Fruit fly (Drosophila melanogaster) whole organism, embryonic: ENCODE measurements around the gene GstO2.
A peak's percentile ranks its signal among the peaks of the same experiment; 100 is the strongest.

Source experiments
- CG10431 ChIP-seq: fragments of 200-800 bp; sonication (Bioruptor generic); optimal IDR thresholded peaks from 3 replicates; lab custom pipeline; 2018; ENCODE audit warnings: missing biosample characterization, mild to moderate bottlenecking, missing genetic modification characterization
- CG12219 ChIP-seq: fragments of 200-800 bp; sonication (Bioruptor generic); optimal IDR thresholded peaks from 3 replicates; lab custom pipeline; 2018; ENCODE audit warnings: missing biosample characterization, mild to moderate bottlenecking, missing genetic modification characterization
- CG12769 ChIP-seq: fragments of 200-800 bp; sonication (Bioruptor generic); optimal IDR thresholded peaks from 2 replicates; lab custom pipeline; 2019; ENCODE audit warnings: missing biosample characterization, mild to moderate bottlenecking, missing genetic modification characterization, moderate library complexity
- CG12942 ChIP-seq: fragments of 200-800 bp; sonication (Bioruptor generic); optimal IDR thresholded peaks from 3 replicates; lab custom pipeline; 2016; ENCODE audit warnings: missing biosample characterization, missing genetic modification characterization
- CG14860 ChIP-seq: fragments of 200-800 bp; sonication (Bioruptor generic); IDR thresholded peaks from 3 replicates; pipeline ENCODE4 v1.3.6; 2022; ENCODE audit warnings: missing biosample characterization, missing genetic modification characterization; ENCODE audit not compliant: partially characterized antibody
- CG14965 ChIP-seq: fragments of 200-800 bp; sonication (Bioruptor generic); optimal IDR thresholded peaks from 2 replicates; lab custom pipeline; 2016; ENCODE audit warnings: missing biosample characterization, missing genetic modification characterization, borderline replicate concordance
- CG1603 ChIP-seq: fragments of 200-800 bp; sonication (Bioruptor generic); optimal IDR thresholded peaks from 2 replicates; lab custom pipeline; 2019; ENCODE audit warnings: missing biosample characterization, mild to moderate bottlenecking, missing genetic modification characterization, moderate library complexity
- CG17802 ChIP-seq: fragments of 200-800 bp; sonication (Bioruptor generic); optimal IDR thresholded peaks from 2 replicates; lab custom pipeline; 2018; ENCODE audit warnings: missing biosample characterization, mild to moderate bottlenecking, missing genetic modification characterization, moderate library complexity
- CG18011 ChIP-seq: fragments of 200-800 bp; sonication (Bioruptor generic); optimal IDR thresholded peaks from 2 replicates; lab custom pipeline; 2017; ENCODE audit warnings: missing biosample characterization, missing genetic modification characterization, mild to moderate bottlenecking, moderate library complexity, missing genotype
- CG32532 ChIP-seq: fragments of 200-800 bp; sonication (Bioruptor generic); IDR thresholded peaks from 2 replicates; pipeline ENCODE4 v1.3.6; 2022; ENCODE audit warnings: missing biosample characterization, missing genetic modification characterization
- CG3838 ChIP-seq: fragments of 200-800 bp; sonication (Bioruptor generic); optimal IDR thresholded peaks from 3 replicates; lab custom pipeline; 2016; ENCODE audit warnings: missing biosample characterization, missing genetic modification characterization
- CG4404 ChIP-seq: fragments of 200-800 bp; sonication (Bioruptor generic); IDR thresholded peaks from 2 replicates; pipeline ENCODE4 v1.3.6; 2022; ENCODE audit warnings: missing biosample characterization, missing genetic modification characterization
- CG4730 ChIP-seq: fragments of 200-800 bp; sonication (Bioruptor generic); IDR thresholded peaks from 2 replicates; pipeline ENCODE4 v1.3.6; 2022; ENCODE audit warnings: missing biosample characterization, missing genetic modification characterization
- CG6654 ChIP-seq: fragments of 200-800 bp; sonication (Bioruptor generic); optimal IDR thresholded peaks from 2 replicates; lab custom pipeline; 2017; ENCODE audit warnings: missing biosample characterization, mild to moderate bottlenecking, missing genetic modification characterization
- CG7786 ChIP-seq: fragments of 200-800 bp; sonication (Bioruptor generic); optimal IDR thresholded peaks from 2 replicates; lab custom pipeline; 2016; ENCODE audit warnings: missing biosample characterization, missing genetic modification characterization
- CG8388 ChIP-seq: fragments of 200-800 bp; sonication (Bioruptor generic); optimal IDR thresholded peaks from 2 replicates; lab custom pipeline; 2019; ENCODE audit warnings: missing biosample characterization, mild to moderate bottlenecking, missing genetic modification characterization, moderate library complexity
- CG8765 ChIP-seq: fragments of 200-800 bp; sonication (Bioruptor generic); IDR thresholded peaks from 2 replicates; pipeline ENCODE4 v1.3.6; 2022; ENCODE audit warnings: missing biosample characterization, missing genetic modification characterization
- CG8924 ChIP-seq: fragments of 200-800 bp; optimal IDR thresholded peaks from 3 replicates; lab custom pipeline; 2019; ENCODE audit warnings: missing biosample characterization, mild to moderate bottlenecking, missing genetic modification characterization, moderate library complexity
- CG9817 ChIP-seq: fragments of 200-800 bp; sonication (Bioruptor generic); optimal IDR thresholded peaks from 2 replicates; lab custom pipeline; 2018; ENCODE audit warnings: missing biosample characterization, mild to moderate bottlenecking, missing genetic modification characterization, moderate library complexity
- CG9932 ChIP-seq: fragments of 200-800 bp; sonication (Bioruptor generic); IDR thresholded peaks from 2 replicates; pipeline ENCODE4 v1.3.6; 2022; ENCODE audit warnings: missing biosample characterization, missing genetic modification characterization
- CTCF ChIP-seq: fragments of 200-800 bp; sonication (Bioruptor generic); optimal IDR thresholded peaks from 2 replicates; lab custom pipeline; 2017; ENCODE audit warnings: missing biosample characterization, mild to moderate bottlenecking, missing genetic modification characterization, moderate library complexity
- Dbx ChIP-seq: fragments of 200-800 bp; sonication (Bioruptor generic); IDR thresholded peaks from 3 replicates; pipeline ENCODE4 v1.3.6; 2022; ENCODE audit warnings: missing biosample characterization, missing genetic modification characterization
- Drgx ChIP-seq: fragments of 200-800 bp; sonication (Bioruptor generic); IDR thresholded peaks from 2 replicates; pipeline ENCODE4 v1.3.6; 2022; ENCODE audit warnings: missing biosample characterization, missing genetic modification characterization
- H15 ChIP-seq: fragments of 200-800 bp; sonication (Bioruptor generic); IDR thresholded peaks from 3 replicates; pipeline ENCODE4 v1.3.6; 2022; ENCODE audit warnings: missing biosample characterization, missing genetic modification characterization
- Hmr ChIP-seq: fragments of 200-800 bp; sonication (Bioruptor generic); optimal IDR thresholded peaks from 3 replicates; lab custom pipeline; 2017; ENCODE audit warnings: mild to moderate bottlenecking, missing biosample characterization, missing genetic modification reagents, missing genetic modification characterization
- Kr ChIP-seq: fragments of 200-800 bp; sonication (Bioruptor generic); optimal IDR thresholded peaks from 2 replicates; lab custom pipeline; 2017; ENCODE audit warnings: missing biosample characterization, mild to moderate bottlenecking, missing genetic modification characterization
- Lpt ChIP-seq: fragments of >200 bp; optimal IDR thresholded peaks from 2 replicates; lab custom pipeline; 2018; ENCODE audit warnings: missing biosample characterization, missing genetic modification characterization
- Mrtf ChIP-seq: fragments of 200-800 bp; sonication (Bioruptor generic); IDR thresholded peaks from 3 replicates; pipeline ENCODE4 v1.3.6; 2022; ENCODE audit warnings: missing biosample characterization, missing genetic modification characterization
- Optix ChIP-seq: fragments of 200-800 bp; sonication (Bioruptor generic); IDR thresholded peaks from 3 replicates; pipeline ENCODE4 v1.3.6; 2022; ENCODE audit warnings: missing biosample characterization, missing genetic modification characterization
- Poxn ChIP-seq: fragments of 200-800 bp; sonication (Bioruptor generic); IDR thresholded peaks from 2 replicates; pipeline ENCODE4 v1.3.6; 2022; ENCODE audit warnings: missing biosample characterization, missing genetic modification characterization
- Sox100B ChIP-seq: fragments of 200-800 bp; sonication (Bioruptor generic); optimal IDR thresholded peaks from 3 replicates; lab custom pipeline; 2018; ENCODE audit warnings: missing biosample characterization, mild to moderate bottlenecking, missing genetic modification characterization
- Trl ChIP-seq, 3 experiments: fragments of >200 bp in 2 of 3; fragments of 200-800 bp in 1 of 3; sonication (Bioruptor generic) in 1 of 3; optimal IDR thresholded peaks; 2 replicates in 1 of 3; 3 replicates in 2 of 3; lab custom pipeline; 2016 to 2017; ENCODE audit warnings: missing biosample characterization in 1 of 3, missing genetic modification characterization in 1 of 3
- dimm ChIP-seq: fragments of 200-800 bp; sonication (Bioruptor generic); IDR thresholded peaks from 2 replicates; pipeline ENCODE4 v1.3.6; 2022; ENCODE audit warnings: missing biosample characterization, missing genetic modification characterization
- eve ChIP-seq, 2 experiments: fragments of >200 bp; optimal IDR thresholded peaks; 2 replicates each; lab custom pipeline; 2017; ENCODE audit warnings: missing biosample characterization in 2 of 2, missing genetic modification characterization in 2 of 2
- ewg ChIP-seq: fragments of 200-800 bp; sonication (Bioruptor generic); optimal IDR thresholded peaks from 3 replicates; lab custom pipeline; 2017; ENCODE audit warnings: mild to moderate bottlenecking, missing biosample characterization, missing genetic modification reagents, missing genetic modification characterization
- fd96Cb ChIP-seq: fragments of 200-800 bp; sonication (Bioruptor generic); optimal IDR thresholded peaks from 2 replicates; lab custom pipeline; 2018; ENCODE audit warnings: missing biosample characterization, mild to moderate bottlenecking, missing genetic modification characterization, moderate library complexity
- ftz-f1 ChIP-seq: fragments of 200-800 bp; sonication (Bioruptor generic); optimal IDR thresholded peaks from 2 replicates; lab custom pipeline; 2016; ENCODE audit warnings: missing biosample characterization, missing genetic modification characterization
- mam ChIP-seq: fragments of 200-800 bp; sonication (Bioruptor generic); optimal IDR thresholded peaks from 3 replicates; lab custom pipeline; 2016; ENCODE audit warnings: missing biosample characterization, missing genetic modification characterization
- nom ChIP-seq: fragments of 200-800 bp; sonication (Bioruptor generic); optimal IDR thresholded peaks from 2 replicates; lab custom pipeline; 2017; ENCODE audit warnings: missing biosample characterization, missing genetic modification characterization, mild to moderate bottlenecking, moderate library complexity, missing genetic modification reagents
- otp ChIP-seq: fragments of 200-800 bp; sonication (Bioruptor generic); IDR thresholded peaks from 3 replicates; pipeline ENCODE4, ENCODE4 v1.3.6; 2022; ENCODE audit warnings: missing biosample characterization, missing genetic modification characterization
- row ChIP-seq: fragments of 200-800 bp; sonication (Bioruptor generic); IDR thresholded peaks from 3 replicates; pipeline ENCODE4 v1.3.6; 2022; ENCODE audit warnings: missing biosample characterization, missing genetic modification characterization
- salm ChIP-seq: fragments of 200-800 bp; sonication (Bioruptor generic); optimal IDR thresholded peaks from 2 replicates; lab custom pipeline; 2018; ENCODE audit warnings: missing biosample characterization, mild to moderate bottlenecking, missing genetic modification characterization
- sima ChIP-seq: fragments of 200-800 bp; sonication (Bioruptor generic); optimal IDR thresholded peaks from 2 replicates; lab custom pipeline; 2016; ENCODE audit warnings: missing biosample characterization, missing genetic modification characterization
- sisA ChIP-seq: fragments of 200-800 bp; sonication (Bioruptor generic); IDR thresholded peaks from 2 replicates; pipeline ENCODE4 v1.3.6; 2022; ENCODE audit warnings: missing biosample characterization, missing genetic modification characterization
- slbo ChIP-seq: fragments of 200-800 bp; sonication (Bioruptor generic); IDR thresholded peaks from 2 replicates; pipeline ENCODE4 v1.3.6; 2022; ENCODE audit warnings: missing biosample characterization, missing genetic modification characterization
- slp2 ChIP-seq: fragments of 200-800 bp; sonication (Bioruptor generic); optimal IDR thresholded peaks from 2 replicates; lab custom pipeline; 2016; ENCODE audit warnings: missing biosample characterization, missing genetic modification characterization
- tna ChIP-seq: fragments of 200-800 bp; sonication (Bioruptor generic); IDR thresholded peaks from 2 replicates; pipeline ENCODE4 v1.3.6; 2022; ENCODE audit warnings: missing biosample characterization, missing genetic modification characterization; ENCODE audit not compliant: partially characterized antibody
- toy ChIP-seq: fragments of 200-800 bp; sonication (Bioruptor generic); IDR thresholded peaks from 2 replicates; pipeline ENCODE4 v1.3.6; 2022; ENCODE audit warnings: missing biosample characterization, missing genetic modification characterization
- wor ChIP-seq: fragments of 200-800 bp; sonication (Bioruptor generic); IDR thresholded peaks from 2 replicates; pipeline ENCODE4 v1.3.6; 2022; ENCODE audit warnings: missing biosample characterization, missing genetic modification characterization
- zen2 ChIP-seq: fragments of 200-800 bp; sonication (Bioruptor generic); IDR thresholded peaks from 3 replicates; pipeline ENCODE4 v1.3.6; 2022; ENCODE audit warnings: missing biosample characterization, missing genetic modification characterization; ENCODE audit not compliant: partially characterized antibody

GstO2 gene

dm6 chr3L:8525691-8526421, 2.6 kb upstream of the GstO2 start (continued):
- TF ChIP-seq CG9932 (GFP tag; lab: Robert Waterston, UW), result peak; percentile 19; the same call in 1 of the 2 replicates
- TF ChIP-seq row, result peak; percentile 44; the same call in 2 of the 3 replicates
- no peak for TF ChIP-seq Trl (optimal IDR thresholded peaks at IDR 0.05; lab: Kevin White, UChicago)
- TF ChIP-seq Trl (GFP tag; optimal IDR thresholded peaks at IDR 0.05; lab: Kevin White, UChicago), result peak; percentile 25
- no peak for TF ChIP-seq wor (GFP tag; lab: Robert Waterston, UW)
- TF ChIP-seq CG1603 (tag; lab: Kevin White, UChicago), result peak; percentile 8
- no peak for TF ChIP-seq CG17802 (tag; lab: Kevin White, UChicago)
- no peak for TF ChIP-seq otp (GFP tag; lab: Robert Waterston, UW)
- TF ChIP-seq fd96Cb (tag; lab: Kevin White, UChicago), result no peak
- TF ChIP-seq CG14965 (GFP tag; lab: Kevin White, UChicago), result no peak
- no peak for TF ChIP-seq eve (GFP tag; optimal IDR thresholded peaks at IDR 0.05; lab: Kevin White, UChicago)
- no peak for TF ChIP-seq CG12942 (GFP tag; lab: Kevin White, UChicago)
- peak; percentile 11 for TF ChIP-seq CG8924 (tag; lab: Kevin White, UChicago)
- no peak for TF ChIP-seq CG8388 (GFP tag; lab: Kevin White, UChicago)
- TF ChIP-seq Poxn (GFP tag; lab: Robert Waterston, UW), result no peak
- TF ChIP-seq Lpt (GFP tag; lab: Kevin White, UChicago), result no peak
- no peak for TF ChIP-seq ewg (GFP tag; lab: Kevin White, UChicago)
- TF ChIP-seq Drgx (GFP tag; lab: Robert Waterston, UW), result no peak
- TF ChIP-seq tna (GFP tag; lab: Robert Waterston, UW), result no peak
- TF ChIP-seq CG18011 (GFP tag; lab: Kevin White, UChicago), result no peak
- TF ChIP-seq Hmr (GFP tag; lab: Kevin White, UChicago), result peak; percentile 59
- TF ChIP-seq slbo (GFP tag; lab: Robert Waterston, UW), result peak; percentile 28; the same call in 1 of the 2 replicates
- TF ChIP-seq zen2, result no peak
- no peak for TF ChIP-seq Optix (GFP tag; lab: Robert Waterston, UW)
- no peak for TF ChIP-seq dimm
- no peak for TF ChIP-seq CG4404 (GFP tag; lab: Robert Waterston, UW)
- 0 out of 2 replicates have a peak, but pooled peaks have one; percentile 22 for TF ChIP-seq toy
- TF ChIP-seq mam (GFP tag; lab: Kevin White, UChicago), result peak; percentile 58
- TF ChIP-seq slp2 (GFP tag; lab: Kevin White, UChicago), result no peak
- TF ChIP-seq H15 (GFP tag; lab: Robert Waterston, UW), result no peak
- peak; percentile 41 for TF ChIP-seq CG12769 (tag; lab: Kevin White, UChicago)
- TF ChIP-seq CG6654 (GFP tag; lab: Kevin White, UChicago), result no peak
- TF ChIP-seq ftz-f1 (GFP tag; lab: Kevin White, UChicago), result no peak
- TF ChIP-seq Kr (GFP tag; lab: Kevin White, UChicago), result no peak
- TF ChIP-seq CG32532, result peak; percentile 49; the same call in 1 of the 2 replicates
- TF ChIP-seq CG7786 (GFP tag; lab: Kevin White, UChicago), result peak; percentile 57
- TF ChIP-seq CG8765 (GFP tag; lab: Robert Waterston, UW), result no peak
- TF ChIP-seq Dbx (GFP tag; lab: Robert Waterston, UW), result no peak
- no peak for TF ChIP-seq salm (tag; lab: Kevin White, UChicago)
- TF ChIP-seq CG12219 (GFP tag; lab: Kevin White, UChicago), result no peak
- TF ChIP-seq sima (GFP tag; lab: Kevin White, UChicago), result no peak
- TF ChIP-seq CG9817 (tag; lab: Kevin White, UChicago), result peak; percentile 29
- TF ChIP-seq Mrtf (GFP tag; lab: Robert Waterston, UW), result no peak
- peak; percentile 33 for TF ChIP-seq Sox100B (GFP tag; lab: Kevin White, UChicago)
- no peak for TF ChIP-seq CG14860 (GFP tag; lab: Robert Waterston, UW)
- TF ChIP-seq CG3838 (GFP tag; lab: Kevin White, UChicago), result no peak
- TF ChIP-seq nom, result no peak
- TF ChIP-seq CG4730 (GFP tag; lab: Robert Waterston, UW), result no peak
- TF ChIP-seq CTCF (GFP tag; lab: Kevin White, UChicago), result no peak
- no peak for TF ChIP-seq sisA
- TF ChIP-seq CG10431 (GFP tag; lab: Kevin White, UChicago), result no peak
